Fruit fly (Drosophila melanogaster): ENCODE results near the gene CG12991.

dm6 chrX:17558708-17559107 is 21.0 kb upstream of the CG12991 start:
- TF ChIP-seq dl (GFP tag; optimal IDR thresholded peaks at IDR 0.05; ENCODE audit: insufficient read depth in 1 of 2, partially characterized antibody in 2 of 2): no peak
- TF ChIP-seq brk (GFP tag; optimal IDR thresholded peaks at IDR 0.05): no peak
- no peak for TF ChIP-seq Myc (optimal IDR thresholded peaks at IDR 0.05)
- peak; percentile 3 for TF ChIP-seq h (GFP tag; optimal IDR thresholded peaks at IDR 0.05)
- no peak for TF ChIP-seq CrebA (GFP tag; optimal IDR thresholded peaks at IDR 0.05; ENCODE audit: borderline replicate concordance)

Measured in whole organism, wandering third instar larva.